Fruit fly (Drosophila melanogaster) whole organism: ENCODE measurements around the gene 2mit.

Experiments
- CG8478 ChIP-seq: fragments of >200 bp; optimal IDR thresholded peaks from 2 replicates; lab custom pipeline; 2018; ENCODE audit warnings: inconsistent platforms
- pan ChIP-seq: fragments of >200 bp; optimal IDR thresholded peaks from 2 replicates; lab custom pipeline; 2017

dm6 chr3R:13200402-13200801 is 44.9 kb upstream of the 2mit start:
- TF ChIP-seq CG8478 (lab: Kevin White, UChicago): no peak
- TF ChIP-seq pan (lab: Kevin White, UChicago): no peak
